Worm (Caenorhabditis elegans) whole organism, midembryonic: ENCODE results near the gene Y49E10.30.

Source experiments
- T22C8.4 ChIP-seq: fragments of 200-800 bp; sonication (Bioruptor generic); IDR thresholded peaks from 2 replicates; pipeline ENCODE4 v1.3.6; 2022; ENCODE audit warnings: missing genetic modification characterization, missing compliant biosample characterization
- cog-1 ChIP-seq: sonication (generic microtip); optimal IDR thresholded peaks from 2 replicates; lab custom pipeline; 2016; ENCODE audit warnings: missing genetic modification characterization, missing compliant biosample characterization
- flt-1 ChIP-seq: fragments of 200-800 bp; sonication (Bioruptor generic); IDR thresholded peaks from 2 replicates; pipeline ENCODE4 v1.3.6; 2022; ENCODE audit warnings: missing genetic modification characterization, missing compliant biosample characterization
- med-1 ChIP-seq: sonication (generic microtip); optimal IDR thresholded peaks from 2 replicates; lab custom pipeline; 2017; ENCODE audit warnings: missing genetic modification characterization, mild to moderate bottlenecking, missing compliant biosample characterization, antibody characterized with exemption, missing genetic modification reagents; ENCODE audit not compliant: insufficient read depth
- ref-1 ChIP-seq: fragments of 200-800 bp; sonication (Bioruptor generic); conservative IDR thresholded peaks from 2 replicates; pipeline ENCODE4 v1.3.6; 2022; ENCODE audit warnings: missing genetic modification reagents, missing genetic modification characterization, missing compliant biosample characterization
- ztf-23 ChIP-seq: fragments of 200-800 bp; sonication (Bioruptor generic); IDR thresholded peaks from 2 replicates; pipeline ENCODE4 v1.3.6; 2022; ENCODE audit warnings: missing genetic modification reagents, missing genetic modification characterization, missing compliant biosample characterization
- ztf-29 ChIP-seq: fragments of 200-800 bp; sonication (Bioruptor generic); IDR thresholded peaks from 2 replicates; pipeline ENCODE4 v1.3.6; 2022; ENCODE audit warnings: missing genetic modification reagents, missing genetic modification characterization, missing compliant biosample characterization

DNA sequence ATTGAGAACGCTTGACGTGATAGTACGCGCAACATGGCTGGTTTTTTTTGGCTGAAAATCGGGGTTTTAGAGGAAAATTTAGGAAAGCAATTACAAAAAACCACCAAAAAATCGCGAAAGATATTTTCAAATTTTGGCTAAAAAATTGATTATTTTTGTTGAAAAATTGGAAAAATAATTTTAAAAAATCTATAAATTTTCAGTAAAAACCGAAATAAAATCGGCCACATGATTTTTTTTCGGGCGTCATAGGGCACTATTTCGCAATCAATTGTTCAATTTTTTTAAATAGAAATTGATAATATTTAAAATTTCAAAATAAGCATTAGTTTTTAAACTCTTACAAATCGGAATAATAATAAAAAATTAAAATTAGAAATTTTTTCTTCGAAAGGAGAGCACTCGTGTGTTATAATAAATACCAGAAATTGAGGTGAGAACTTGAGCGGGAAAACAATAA, 12.9 kb upstream of the Y49E10.30 start, which contains the start of gene glrx-5:
- TF ChIP-seq med-1 (GFP tag; lab: Kevin White, UChicago): no peak
- no peak for TF ChIP-seq cog-1 (tag; lab: Kevin White, UChicago)
- no peak for TF ChIP-seq flt-1 (GFP tag; lab: Robert Waterston, UW)
- TF ChIP-seq T22C8.4: no peak
- TF ChIP-seq ref-1 (GFP tag; lab: Robert Waterston, UW): no peak
- TF ChIP-seq ztf-29 (GFP tag; lab: Robert Waterston, UW): no peak
- no peak for TF ChIP-seq ztf-23
